Fruit fly (Drosophila melanogaster) Kc167 (cell line): Measurements from ENCODE around the gene Fdx1.

Experiments
- Myc ChIP-seq: fragments of >200 bp; optimal IDR thresholded peaks from 2 replicates; lab custom pipeline; 2017; ENCODE audit warnings: missing external identifiers
- Sin3A ChIP-seq: fragments of >200 bp; optimal IDR thresholded peaks from 2 replicates; lab custom pipeline; 2018; ENCODE audit warnings: missing external identifiers
- h ChIP-seq: fragments of >200 bp; optimal IDR thresholded peaks from 3 replicates; lab custom pipeline; 2018; ENCODE audit warnings: missing external identifiers
- insv ChIP-seq: fragments of >200 bp; optimal IDR thresholded peaks from 3 replicates; lab custom pipeline; 2018; ENCODE audit warnings: missing external identifiers

DNA sequence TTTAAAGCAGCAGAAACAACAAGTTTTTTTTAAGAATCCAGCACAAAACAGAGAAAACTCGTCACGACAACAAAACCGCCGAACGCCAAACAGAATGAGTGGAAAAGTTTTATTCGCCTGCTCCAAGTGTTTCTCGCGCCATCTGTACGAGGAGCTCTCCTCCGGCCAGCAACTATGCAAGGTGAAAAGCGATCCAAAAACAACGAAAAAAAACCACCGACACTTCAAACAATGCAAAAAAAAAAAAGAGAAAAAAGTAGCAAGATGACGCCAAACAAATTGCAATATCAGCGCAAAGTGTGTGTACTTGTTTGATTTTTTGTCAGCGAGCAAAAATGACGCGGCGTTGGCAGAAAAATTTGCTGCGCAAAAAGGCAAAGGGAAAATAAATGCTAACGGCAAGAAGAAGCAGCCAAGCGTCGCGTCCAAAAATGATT is 3.6 kb downstream of the Fdx1 start:
- TF ChIP-seq Sin3A (lab: Kevin White, UChicago) (no peak), h (lab: Kevin White, UChicago) (no peak), insv (lab: Kevin White, UChicago) (no peak), Myc (lab: Kevin White, UChicago) (no peak)
